Worm (Caenorhabditis elegans): Measurements from ENCODE around the gene mans-4.
A peak's percentile ranks its signal among the peaks of the same experiment; 100 is the strongest.

The mans-4 gene

ce11 chrIV:9090538-9091195, 12.3 kb upstream of the mans-4 start:
- TF ChIP-seq nhr-129 (tag; optimal IDR thresholded peaks at IDR 0.05) (peak; percentile 51), mdl-1 (tag; optimal IDR thresholded peaks at IDR 0.05) (no peak), nhr-10 (tag; optimal IDR thresholded peaks at IDR 0.05) (no peak), F13H6.1 (tag; optimal IDR thresholded peaks at IDR 0.05) (peak; percentile 26), nhr-25 (tag; optimal IDR thresholded peaks at IDR 0.05) (peak; percentile 75), crh-2 (tag; optimal IDR thresholded peaks at IDR 0.05) (no peak), nhr-6 (tag; optimal IDR thresholded peaks at IDR 0.05) (peak; percentile 18), ztf-4 (tag; optimal IDR thresholded peaks at IDR 0.05) (no peak), nhr-21 (tag; optimal IDR thresholded peaks at IDR 0.05) (no peak), ceh-16 (tag; optimal IDR thresholded peaks at IDR 0.05) (peak; percentile 25), sma-3 (GFP tag; optimal IDR thresholded peaks at IDR 0.05) (peak; percentile 24), fos-1 (tag; optimal IDR thresholded peaks at IDR 0.05) (no peak)

- TF ChIP-seq ama-1 (optimal IDR thresholded peaks at IDR 0.05), result peak; percentile 88
- TF ChIP-seq F13H6.1 (tag; optimal IDR thresholded peaks at IDR 0.05), result no peak
- TF ChIP-seq lin-11 (tag; optimal IDR thresholded peaks at IDR 0.05), result no peak
- TF ChIP-seq nhr-129 (tag; optimal IDR thresholded peaks at IDR 0.05), result peak; percentile 24
Observed at ce11 chrIV:9088294-9088693, 9.9 kb upstream of the mans-4 start, which contains the start of gene msa-1. msa-1 (plus strand) TSS chrIV:9088594.

ce11 chrIV:9082055-9082454, 3.7 kb upstream of the mans-4 start, which contains the start of gene twk-8:
twk-8 (plus strand) TSS chrIV:9082355.
- no peak for TF ChIP-seq sma-3 (GFP tag; optimal IDR thresholded peaks at IDR 0.05)

- TF ChIP-seq sma-9 (GFP tag; optimal IDR thresholded peaks at IDR 0.05) (peak; percentile 52), sma-9 (tag; optimal IDR thresholded peaks at IDR 0.05) (no peak), nhr-21 (tag; optimal IDR thresholded peaks at IDR 0.05) (no peak), lin-39 (tag; optimal IDR thresholded peaks at IDR 0.05) (no peak), lsy-2 (tag; optimal IDR thresholded peaks at IDR 0.05) (peak in 1 of 2 experiments; percentile 36), C34F6.9 (tag; optimal IDR thresholded peaks at IDR 0.05) (peak; percentile 24), nhr-129 (tag; optimal IDR thresholded peaks at IDR 0.05) (peak; percentile 50), F13H6.1 (tag; optimal IDR thresholded peaks at IDR 0.05) (peak; percentile 70)
Observed at ce11 chrIV:9080201-9080600, 1.8 kb upstream of the mans-4 start.

- TF ChIP-seq egl-27 (tag; optimal IDR thresholded peaks at IDR 0.05) (no peak), nhr-12 (tag; optimal IDR thresholded peaks at IDR 0.05) (no peak), ztf-11 (tag; optimal IDR thresholded peaks at IDR 0.05) (no peak), nhr-11 (tag; optimal IDR thresholded peaks at IDR 0.05) (no peak), lsy-2 (tag; optimal IDR thresholded peaks at IDR 0.05) (peak in 1 of 2 experiments; percentile 26), alr-1 (tag; optimal IDR thresholded peaks at IDR 0.05) (no peak), mab-5 (tag; optimal IDR thresholded peaks at IDR 0.05) (no peak), lin-39 (tag; optimal IDR thresholded peaks at IDR 0.05) (no peak), nhr-21 (tag; optimal IDR thresholded peaks at IDR 0.05) (no peak), nhr-25 (tag; optimal IDR thresholded peaks at IDR 0.05) (no peak), nhr-77 (tag; optimal IDR thresholded peaks at IDR 0.05) (no peak), C34F6.9 (tag; optimal IDR thresholded peaks at IDR 0.05) (peak; percentile 11), nhr-10 (tag; optimal IDR thresholded peaks at IDR 0.05) (no peak), zag-1 (tag; optimal IDR thresholded peaks at IDR 0.05) (no peak), aly-2 (tag; optimal IDR thresholded peaks at IDR 0.05) (no peak), fos-1 (tag; optimal IDR thresholded peaks at IDR 0.05) (no peak), F13H6.1 (tag; optimal IDR thresholded peaks at IDR 0.05) (no peak), peb-1 (tag; optimal IDR thresholded peaks at IDR 0.05) (no peak), nhr-129 (tag; optimal IDR thresholded peaks at IDR 0.05) (peak; percentile 36), mdl-1 (tag; optimal IDR thresholded peaks at IDR 0.05) (no peak), ceh-16 (tag; optimal IDR thresholded peaks at IDR 0.05) (no peak), nhr-6 (tag; optimal IDR thresholded peaks at IDR 0.05) (no peak), nhr-23 (tag; optimal IDR thresholded peaks at IDR 0.05) (no peak), mbf-1 (tag; optimal IDR thresholded peaks at IDR 0.05) (no peak), gmeb-1 (tag; optimal IDR thresholded peaks at IDR 0.05) (no peak), crh-2 (tag; optimal IDR thresholded peaks at IDR 0.05) (no peak), sma-3 (GFP tag; optimal IDR thresholded peaks at IDR 0.05) (no peak), unc-55 (GFP tag; optimal IDR thresholded peaks at IDR 0.05) (no peak), ceh-82 (tag; optimal IDR thresholded peaks at IDR 0.05) (no peak), lin-13 (GFP tag; optimal IDR thresholded peaks at IDR 0.05) (no peak), ZK546.5 (tag; optimal IDR thresholded peaks at IDR 0.05) (no peak), snpc-4 (tag; optimal IDR thresholded peaks at IDR 0.05) (no peak), nhr-237 (tag; optimal IDR thresholded peaks at IDR 0.05) (no peak), sma-9 (GFP tag; optimal IDR thresholded peaks at IDR 0.05) (peak; percentile 19), sma-9 (tag; optimal IDR thresholded peaks at IDR 0.05) (no peak)
Observed at ce11 chrIV:9079330-9079729, 961 bp upstream of the mans-4 start.

Data from whole organism, L2 larva.